Worm (Caenorhabditis elegans): ENCODE data around the gene C49F5.3.

C49F5.3 gene

ce11 chrX:11933547-11933946 lies 49.9 kb downstream of the C49F5.3 start (continued):
- TF ChIP-seq K12H6.12 (tag; optimal IDR thresholded peaks at IDR 0.05): no peak
- no peak for TF ChIP-seq sdz-38 (tag; optimal IDR thresholded peaks at IDR 0.05)
- TF ChIP-seq lin-40 (tag; optimal IDR thresholded peaks at IDR 0.05): no peak
- no peak for TF ChIP-seq F10E7.11 (tag; optimal IDR thresholded peaks at IDR 0.05)
- no peak for TF ChIP-seq tlf-1 (GFP tag; optimal IDR thresholded peaks at IDR 0.05)
- TF ChIP-seq B0035.1 (tag; optimal IDR thresholded peaks at IDR 0.05): peak; percentile 42
- no peak for TF ChIP-seq C17E4.6 (GFP tag; IDR thresholded peaks at IDR 0.05)
- no peak for TF ChIP-seq repo-1 (tag; optimal IDR thresholded peaks at IDR 0.05)
- 0 out of 2 replicates have a peak, but pooled peaks have one; percentile 50 for TF ChIP-seq ceh-40 (GFP tag; IDR thresholded peaks at IDR 0.05)
- peak; percentile 16; the same call in 1 of the 2 replicates for TF ChIP-seq hmg-20 (GFP tag; IDR thresholded peaks at IDR 0.05)
- no peak for TF ChIP-seq B0019.2 (GFP tag; conservative IDR thresholded peaks at IDR 0.05)
- TF ChIP-seq snpc-3.4 (tag; optimal IDR thresholded peaks at IDR 0.05): peak; percentile 62
- TF ChIP-seq attf-3 (GFP tag; conservative IDR thresholded peaks at IDR 0.05): no peak
- TF ChIP-seq let-526 (GFP tag; IDR thresholded peaks at IDR 0.05): no peak
- no peak for TF ChIP-seq hlh-26 (GFP tag; conservative IDR thresholded peaks at IDR 0.05)
- no peak for TF ChIP-seq lsy-27 (tag; optimal IDR thresholded peaks at IDR 0.05; ENCODE audit: borderline replicate concordance, insufficient read depth)
- no peak for TF ChIP-seq T26A5.8 (tag; optimal IDR thresholded peaks at IDR 0.05)
- TF ChIP-seq gei-17 (GFP tag; optimal IDR thresholded peaks at IDR 0.05): no peak
- no peak for TF ChIP-seq unc-130 (GFP tag; optimal IDR thresholded peaks at IDR 0.05)
- TF ChIP-seq F49E8.2 (tag; optimal IDR thresholded peaks at IDR 0.05; ENCODE audit: insufficient read depth): no peak
- 0 out of 2 replicates have a peak, but pooled peaks have one; percentile 21 for TF ChIP-seq F39B2.1 (GFP tag; IDR thresholded peaks at IDR 0.05)
- no peak for TF ChIP-seq pha-4 (tag; optimal IDR thresholded peaks at IDR 0.05)
- TF ChIP-seq attf-6 (GFP tag; IDR thresholded peaks at IDR 0.05): peak; percentile 63
- peak; percentile 39 for TF ChIP-seq snpc-4 (GFP tag; optimal IDR thresholded peaks at IDR 0.05)
- peak in 2 of 4 experiments; percentile 56 to 70 for TF ChIP-seq snpc-4 (tag; optimal IDR thresholded peaks at IDR 0.05)
- no peak for TF ChIP-seq nfya-2 (GFP tag; IDR thresholded peaks at IDR 0.05)
- no peak for TF ChIP-seq dpl-1 (GFP tag; optimal IDR thresholded peaks at IDR 0.05)
- TF ChIP-seq die-1 (tag; optimal IDR thresholded peaks at IDR 0.05): peak; percentile 84
- TF ChIP-seq C06A6.2 (GFP tag; conservative IDR thresholded peaks at IDR 0.05): no peak
- TF ChIP-seq somi-1 (GFP tag; optimal IDR thresholded peaks at IDR 0.05): peak; percentile 6
- no peak for TF ChIP-seq ztf-6 (GFP tag; IDR thresholded peaks at IDR 0.05)
- no peak for TF ChIP-seq F52B5.7 (tag; optimal IDR thresholded peaks at IDR 0.05)
- TF ChIP-seq mcd-1 (GFP tag; IDR thresholded peaks at IDR 0.05): no peak
- TF ChIP-seq ztf-22 (GFP tag; optimal IDR thresholded peaks at IDR 0.05): no peak
- peak in 1 of 2 experiments; percentile 50 for TF ChIP-seq rec-8 (tag; optimal IDR thresholded peaks at IDR 0.05)
- TF ChIP-seq F22D6.2 (tag; optimal IDR thresholded peaks at IDR 0.05): no peak
- no peak for TF ChIP-seq F23B12.7 (tag; optimal IDR thresholded peaks at IDR 0.05; ENCODE audit: insufficient read depth)
- TF ChIP-seq K11D2.4 (GFP tag; IDR thresholded peaks at IDR 0.05): no peak
- no peak for TF ChIP-seq unc-62 (GFP tag; optimal IDR thresholded peaks at IDR 0.05)
- TF ChIP-seq egl-18 (GFP tag; IDR thresholded peaks at IDR 0.05): no peak
- no peak for TF ChIP-seq nhr-179 (tag; optimal IDR thresholded peaks at IDR 0.05)
- no peak for TF ChIP-seq nfya-1 (tag; optimal IDR thresholded peaks at IDR 0.05; ENCODE audit: borderline replicate concordance, insufficient read depth)
- TF ChIP-seq madf-3 (GFP tag; IDR thresholded peaks at IDR 0.05): 0 out of 2 replicates have a peak, but pooled peaks have one; percentile 17
- no peak for TF ChIP-seq ama-1 (optimal IDR thresholded peaks at IDR 0.05)
- peak in 1 of 2 experiments; percentile 25 for TF ChIP-seq ama-1 (GFP tag; optimal IDR thresholded peaks at IDR 0.05)
- TF ChIP-seq ZK185.1 (tag; optimal IDR thresholded peaks at IDR 0.05; ENCODE audit: poor library complexity, severe bottlenecking): peak; percentile 50
- peak; percentile 46 for TF ChIP-seq sptf-2 (GFP tag; optimal IDR thresholded peaks at IDR 0.05)
- peak; percentile 85 for TF ChIP-seq mxl-1 (tag; optimal IDR thresholded peaks at IDR 0.05)
- TF ChIP-seq F33H1.4 (GFP tag; IDR thresholded peaks at IDR 0.05): no peak
